Fruit fly (Drosophila melanogaster) whole organism, embryonic: ENCODE measurements around the gene CG4374.

Source experiments
- Asciz ChIP-seq: fragments of 200-800 bp; sonication (Bioruptor generic); optimal IDR thresholded peaks from 2 replicates; lab custom pipeline; 2017; ENCODE audit warnings: missing biosample characterization, mild to moderate bottlenecking, missing genetic modification characterization, missing genetic modification reagents
- CG10654 ChIP-seq: fragments of 200-800 bp; sonication (Bioruptor generic); optimal IDR thresholded peaks from 2 replicates; lab custom pipeline; 2016; ENCODE audit warnings: missing biosample characterization, missing genetic modification characterization
- CG11504 ChIP-seq: fragments of 200-800 bp; sonication (Bioruptor generic); optimal IDR thresholded peaks from 3 replicates; lab custom pipeline; 2019; ENCODE audit warnings: missing biosample characterization, mild to moderate bottlenecking, missing genetic modification characterization, moderate library complexity
- CG12769 ChIP-seq: fragments of 200-800 bp; sonication (Bioruptor generic); optimal IDR thresholded peaks from 2 replicates; lab custom pipeline; 2019; ENCODE audit warnings: missing biosample characterization, mild to moderate bottlenecking, missing genetic modification characterization, moderate library complexity
- CG15269 ChIP-seq: fragments of 200-800 bp; sonication (Bioruptor generic); optimal IDR thresholded peaks from 2 replicates; lab custom pipeline; 2018; ENCODE audit warnings: missing biosample characterization, mild to moderate bottlenecking, missing genetic modification characterization, moderate library complexity
- CG15601 ChIP-seq: fragments of 200-800 bp; sonication (Bioruptor generic); optimal IDR thresholded peaks from 3 replicates; lab custom pipeline; 2019; ENCODE audit warnings: missing biosample characterization, mild to moderate bottlenecking, missing genetic modification characterization, moderate library complexity
- CG1603 ChIP-seq: fragments of 200-800 bp; sonication (Bioruptor generic); optimal IDR thresholded peaks from 2 replicates; lab custom pipeline; 2019; ENCODE audit warnings: missing biosample characterization, mild to moderate bottlenecking, missing genetic modification characterization, moderate library complexity
- CG17328 ChIP-seq: fragments of 200-800 bp; sonication (Bioruptor generic); IDR thresholded peaks from 2 replicates; pipeline ENCODE4 v1.3.6; 2022; ENCODE audit warnings: missing biosample characterization, missing genetic modification characterization
- CG17359 ChIP-seq: fragments of 200-800 bp; sonication (Bioruptor generic); optimal IDR thresholded peaks from 3 replicates; lab custom pipeline; 2018; ENCODE audit warnings: missing biosample characterization, mild to moderate bottlenecking, missing genetic modification characterization, moderate library complexity
- CG2889 ChIP-seq: fragments of 200-800 bp; sonication (Bioruptor generic); IDR thresholded peaks from 3 replicates; pipeline ENCODE4 v1.3.6; 2022; ENCODE audit warnings: missing biosample characterization, missing genetic modification characterization
- CG30020 ChIP-seq: fragments of 200-800 bp; optimal IDR thresholded peaks from 2 replicates; lab custom pipeline; 2019; ENCODE audit warnings: missing biosample characterization, mild to moderate bottlenecking, missing genetic modification characterization, moderate library complexity
- CG32772 ChIP-seq: fragments of 200-800 bp; sonication (Bioruptor generic); IDR thresholded peaks from 2 replicates; pipeline ENCODE4 v1.3.6; 2022; ENCODE audit warnings: missing biosample characterization, missing genetic modification characterization
- CG34224 ChIP-seq: fragments of 200-800 bp; sonication (Bioruptor generic); IDR thresholded peaks from 3 replicates; pipeline ENCODE4 v1.3.6; 2022; ENCODE audit warnings: missing biosample characterization, missing genetic modification characterization; ENCODE audit not compliant: partially characterized antibody
- CG34422 ChIP-seq: fragments of 200-800 bp; sonication (Bioruptor generic); IDR thresholded peaks from 3 replicates; pipeline ENCODE4 v1.3.6; 2022; ENCODE audit warnings: missing biosample characterization, missing genetic modification characterization
- CG4424 ChIP-seq: fragments of 200-800 bp; sonication (Bioruptor generic); optimal IDR thresholded peaks from 3 replicates; lab custom pipeline; 2016; ENCODE audit warnings: missing biosample characterization, missing genetic modification characterization
- CG4730 ChIP-seq: fragments of 200-800 bp; sonication (Bioruptor generic); IDR thresholded peaks from 2 replicates; pipeline ENCODE4 v1.3.6; 2022; ENCODE audit warnings: missing biosample characterization, missing genetic modification characterization
- CG6272 ChIP-seq: fragments of 200-800 bp; sonication (Bioruptor generic); IDR thresholded peaks from 2 replicates; pipeline ENCODE4 v1.3.6; 2022; ENCODE audit warnings: missing biosample characterization, missing genetic modification characterization
- CG6854 ChIP-seq: fragments of 200-800 bp; sonication (Bioruptor generic); optimal IDR thresholded peaks from 3 replicates; lab custom pipeline; 2017; ENCODE audit warnings: missing biosample characterization, mild to moderate bottlenecking, missing genetic modification characterization
- CG8388 ChIP-seq: fragments of 200-800 bp; sonication (Bioruptor generic); optimal IDR thresholded peaks from 2 replicates; lab custom pipeline; 2019; ENCODE audit warnings: missing biosample characterization, mild to moderate bottlenecking, missing genetic modification characterization, moderate library complexity
- D19B ChIP-seq: fragments of 200-800 bp; sonication (Bioruptor generic); optimal IDR thresholded peaks from 2 replicates; lab custom pipeline; 2017; ENCODE audit warnings: missing biosample characterization, mild to moderate bottlenecking, missing genetic modification characterization
- Drgx ChIP-seq: fragments of 200-800 bp; sonication (Bioruptor generic); IDR thresholded peaks from 2 replicates; pipeline ENCODE4 v1.3.6; 2022; ENCODE audit warnings: missing biosample characterization, missing genetic modification characterization
- E2f2 ChIP-seq: fragments of 200-800 bp; sonication (Bioruptor generic); IDR thresholded peaks from 2 replicates; pipeline ENCODE4 v1.3.6; 2022; ENCODE audit warnings: missing biosample characterization, missing genetic modification characterization
- Ets65A ChIP-seq: fragments of 200-800 bp; sonication (Bioruptor generic); peaks from one replicate; lab custom pipeline; 2016; ENCODE audit warnings: missing biosample characterization, missing genetic modification characterization
- GATAe ChIP-seq: fragments of 200-800 bp; sonication (Bioruptor generic); conservative IDR thresholded peaks from 2 replicates; pipeline ENCODE4 v1.3.6; 2022; ENCODE audit warnings: missing biosample characterization, missing genetic modification characterization
- Med ChIP-seq: fragments of 200-800 bp; sonication (Bioruptor generic); peaks from one replicate; lab custom pipeline; 2016; ENCODE audit warnings: missing biosample characterization, missing genetic modification characterization, mild to moderate bottlenecking, inconsistent platforms, moderate library complexity
- Meics ChIP-seq: fragments of 200-800 bp; sonication (Bioruptor generic); optimal IDR thresholded peaks from 2 replicates; lab custom pipeline; 2017; ENCODE audit warnings: missing biosample characterization, mild to moderate bottlenecking, missing genetic modification characterization
- NC2β ChIP-seq: fragments of 200-800 bp; sonication (Bioruptor generic); optimal IDR thresholded peaks from 2 replicates; lab custom pipeline; 2016; ENCODE audit warnings: missing biosample characterization, missing genetic modification characterization
- Ptx1 ChIP-seq: fragments of 200-800 bp; sonication (Bioruptor generic); IDR thresholded peaks from 2 replicates; pipeline ENCODE4 v1.3.6; 2022; ENCODE audit warnings: missing biosample characterization, missing genetic modification characterization
- Sin3A ChIP-seq: fragments of >200 bp; optimal IDR thresholded peaks from 2 replicates; lab custom pipeline; 2018
- Sry-δ ChIP-seq: fragments of 200-800 bp; sonication (Bioruptor generic); optimal IDR thresholded peaks from 2 replicates; lab custom pipeline; 2016; ENCODE audit warnings: missing biosample characterization, missing genetic modification characterization
- Stat92E ChIP-seq, 3 experiments: fragments of >200 bp in 2 of 3; fragments of 200-800 bp in 1 of 3; sonication (Bioruptor generic) in 1 of 3; optimal IDR thresholded peaks; 2 replicates each; lab custom pipeline; 2017 to 2019; ENCODE audit warnings: missing biosample characterization in 3 of 3, missing genetic modification characterization in 3 of 3, mild to moderate bottlenecking in 1 of 3, moderate library complexity in 1 of 3
- bsh ChIP-seq, 2 experiments: fragments of 200-800 bp; sonication (Bioruptor generic); optimal IDR thresholded peaks; 2 replicates each; lab custom pipeline; 2017 to 2018; ENCODE audit warnings: mild to moderate bottlenecking in 2 of 2, missing biosample characterization in 2 of 2, missing genetic modification characterization in 2 of 2, moderate library complexity in 1 of 2
- fd3F ChIP-seq: fragments of 200-800 bp; sonication (Bioruptor generic); optimal IDR thresholded peaks from 2 replicates; lab custom pipeline; 2018; ENCODE audit warnings: missing biosample characterization, mild to moderate bottlenecking, missing genetic modification characterization, moderate library complexity
- gem ChIP-seq: fragments of 200-800 bp; sonication (Bioruptor generic); optimal IDR thresholded peaks from 2 replicates; lab custom pipeline; 2019; ENCODE audit warnings: missing biosample characterization, mild to moderate bottlenecking, missing genetic modification characterization, moderate library complexity
- knrl ChIP-seq: fragments of 200-800 bp; sonication (Bioruptor generic); IDR thresholded peaks from 3 replicates; pipeline ENCODE4 v1.3.6; 2022; ENCODE audit warnings: missing biosample characterization, missing genetic modification characterization; ENCODE audit not compliant: partially characterized antibody
- lab ChIP-seq: fragments of 200-800 bp; sonication (Bioruptor generic); optimal IDR thresholded peaks from 3 replicates; lab custom pipeline; 2017; ENCODE audit warnings: missing biosample characterization, missing genetic modification characterization, mild to moderate bottlenecking, moderate library complexity, missing genetic modification reagents
- oc ChIP-seq: fragments of 200-800 bp; sonication (Bioruptor generic); optimal IDR thresholded peaks from 2 replicates; lab custom pipeline; 2018; ENCODE audit warnings: missing biosample characterization, mild to moderate bottlenecking, missing genetic modification characterization, moderate library complexity
- pb ChIP-seq: fragments of 200-800 bp; sonication (Bioruptor generic); optimal IDR thresholded peaks from 3 replicates; lab custom pipeline; 2016; ENCODE audit warnings: missing biosample characterization, missing genetic modification characterization
- peb ChIP-seq: fragments of 200-800 bp; sonication (Bioruptor generic); IDR thresholded peaks from 2 replicates; pipeline ENCODE4 v1.3.6; 2022; ENCODE audit warnings: missing biosample characterization, missing genetic modification characterization
- prd ChIP-seq, 3 experiments: fragments of >200 bp in 2 of 3; fragments of 200-800 bp in 1 of 3; sonication (Bioruptor generic) in 1 of 3; optimal IDR thresholded peaks in 2 of 3; IDR thresholded peaks in 1 of 3; 2 replicates in 2 of 3; 3 replicates in 1 of 3; pipeline versions ENCODE4 v1.3.6 to Lab custom; 2017 to 2022; ENCODE audit warnings: missing biosample characterization in 1 of 3, missing genetic modification characterization in 1 of 3
- row ChIP-seq: fragments of 200-800 bp; sonication (Bioruptor generic); IDR thresholded peaks from 3 replicates; pipeline ENCODE4 v1.3.6; 2022; ENCODE audit warnings: missing biosample characterization, missing genetic modification characterization
- sens ChIP-seq: fragments of 200-800 bp; sonication (Bioruptor generic); peaks from one replicate; lab custom pipeline; 2016; ENCODE audit warnings: missing biosample characterization, missing genetic modification characterization
- sqz ChIP-seq: fragments of 200-800 bp; sonication (Bioruptor generic); optimal IDR thresholded peaks from 3 replicates; lab custom pipeline; 2018; ENCODE audit warnings: missing biosample characterization, mild to moderate bottlenecking, missing genetic modification characterization
- stc ChIP-seq: fragments of 200-800 bp; sonication (Bioruptor generic); IDR thresholded peaks from 2 replicates; pipeline ENCODE4 v1.3.6; 2022; ENCODE audit warnings: missing biosample characterization, missing genetic modification characterization

The CG4374 gene

dm6 chr3R:23373403-23373802 is 98.7 kb downstream of the CG4374 start, which contains the start of gene CG42828:
Gene CG42828 (plus strand): TSS chr3R:23373703.
- no peak for TF ChIP-seq GATAe
- no peak for TF ChIP-seq stc
- no peak for TF ChIP-seq CG4424
- TF ChIP-seq peb (GFP tag; lab: Robert Waterston, UW), result no peak
- TF ChIP-seq CG10654 (GFP tag; lab: Kevin White, UChicago), result no peak
- TF ChIP-seq CG8388 (GFP tag; lab: Kevin White, UChicago), result no peak
- TF ChIP-seq Stat92E (GFP tag; optimal IDR thresholded peaks at IDR 0.05; lab: Kevin White, UChicago), result no peak
- TF ChIP-seq CG15269 (tag; lab: Kevin White, UChicago), result no peak
- no peak for TF ChIP-seq CG15601 (tag; lab: Kevin White, UChicago)
- no peak for TF ChIP-seq Asciz
- no peak for TF ChIP-seq lab (GFP tag; lab: Kevin White, UChicago)
- no peak for TF ChIP-seq CG17359
- no peak for TF ChIP-seq CG6272
- no peak for TF ChIP-seq pb
- TF ChIP-seq, all 482 proteins: peak for 0

dm6 chr3R:23372624-23373023 is 99.5 kb downstream of the CG4374 start, which contains the start of gene CG42827:
Gene CG42827 (plus strand): TSS chr3R:23372924.
- no peak for TF ChIP-seq sqz
- TF ChIP-seq E2f2 (GFP tag; lab: Robert Waterston, UW), result no peak
- TF ChIP-seq CG12769 (tag; lab: Kevin White, UChicago), result no peak
- TF ChIP-seq CG34224 (GFP tag; lab: Robert Waterston, UW), result no peak

dm6 chr3R:23368235-23368634 is 103.8 kb downstream of the CG4374 start:
- 0 out of 2 replicates have a peak, but pooled peaks have one; percentile 23 for TF ChIP-seq Drgx (GFP tag; lab: Robert Waterston, UW)
- no peak for TF ChIP-seq CG17328 (GFP tag; lab: Robert Waterston, UW)
- peak; percentile 63 for TF ChIP-seq sens (GFP tag; lab: Kevin White, UChicago)
- peak; percentile 7 for TF ChIP-seq gem (tag; lab: Kevin White, UChicago)
- peak; percentile 50; the same call in 2 of the 3 replicates for TF ChIP-seq row (GFP tag; lab: Robert Waterston, UW)
- TF ChIP-seq CG30020, result no peak
- TF ChIP-seq CG34422 (GFP tag; lab: Robert Waterston, UW), result 0 out of 3 replicates have a peak, but pooled peaks have one; percentile 17
- no peak for TF ChIP-seq CG6854 (GFP tag; lab: Kevin White, UChicago)
- TF ChIP-seq CG11504, result peak; percentile 19

- TF ChIP-seq Drgx (GFP tag; lab: Robert Waterston, UW) (peak; percentile 38), Ets65A (GFP tag; lab: Kevin White, UChicago) (peak; percentile 79), Sry-δ (GFP tag; lab: Kevin White, UChicago) (no peak), bsh (GFP tag; optimal IDR thresholded peaks at IDR 0.05; lab: Kevin White, UChicago) (peak in 1 of 2 experiments; percentile 5), NC2β (GFP tag; lab: Kevin White, UChicago) (no peak), Meics (GFP tag; lab: Kevin White, UChicago) (no peak), prd (optimal IDR thresholded peaks at IDR 0.05; lab: Kevin White, UChicago) (no peak), prd (GFP tag; IDR thresholded peaks at IDR 0.05; lab: Robert Waterston, UW) (no peak)
These were observed 104.5 kb downstream of the CG4374 start for dm6 chr3R:23367540-23367939.

- TF ChIP-seq oc (tag; lab: Kevin White, UChicago), result no peak
- TF ChIP-seq CG4730 (GFP tag; lab: Robert Waterston, UW), result 0 out of 2 replicates have a peak, but pooled peaks have one; percentile 15
- 0 out of 3 replicates have a peak, but pooled peaks have one; percentile 6 for TF ChIP-seq row (GFP tag; lab: Robert Waterston, UW)
- TF ChIP-seq CG1603, result no peak
- no peak for TF ChIP-seq prd (optimal IDR thresholded peaks at IDR 0.05; lab: Kevin White, UChicago)
- no peak; the same call in 2 of the 3 replicates for TF ChIP-seq prd (GFP tag; IDR thresholded peaks at IDR 0.05; lab: Robert Waterston, UW)
- no peak for TF ChIP-seq Sin3A (lab: Kevin White, UChicago)
- TF ChIP-seq Ptx1 (GFP tag; lab: Robert Waterston, UW), result 0 out of 2 replicates have a peak, but pooled peaks have one; percentile 20
- TF ChIP-seq knrl (GFP tag; lab: Robert Waterston, UW), result no peak
- no peak for TF ChIP-seq CG32772 (GFP tag; lab: Robert Waterston, UW)
- TF ChIP-seq fd3F (GFP tag; lab: Kevin White, UChicago), result no peak
- TF ChIP-seq Med (GFP tag; lab: Kevin White, UChicago), result peak; percentile 56
- TF ChIP-seq D19B (GFP tag; lab: Kevin White, UChicago), result no peak
- TF ChIP-seq CG2889, result no peak
- TF ChIP-seq sens (GFP tag; lab: Kevin White, UChicago), result peak; percentile 16
These were observed 107.0 kb downstream of the CG4374 start for dm6 chr3R:23365028-23365427.
